Worm (Caenorhabditis elegans) whole organism, early embryonic: ENCODE results near the gene fbf-1.

ENCODE experiments used
- B0310.2 ChIP-seq: sonication (generic microtip); optimal IDR thresholded peaks from 2 replicates; lab custom pipeline; 2016; ENCODE audit warnings: mild to moderate bottlenecking, missing genetic modification characterization, missing compliant biosample characterization
- F13C5.2 ChIP-seq: sonication (generic microtip); optimal IDR thresholded peaks from 2 replicates; lab custom pipeline; 2017; ENCODE audit warnings: mild to moderate bottlenecking, missing genetic modification characterization, inconsistent platforms, missing compliant biosample characterization
- aly-1 ChIP-seq: sonication (generic microtip); optimal IDR thresholded peaks from 2 replicates; lab custom pipeline; 2016; ENCODE audit warnings: missing genetic modification characterization, missing compliant biosample characterization
- ama-1 ChIP-seq: fragments of 150-350 bp; optimal IDR thresholded peaks from 2 replicates; lab custom pipeline; 2014
- ceh-36 ChIP-seq: sonication (generic microtip); optimal IDR thresholded peaks from 2 replicates; lab custom pipeline; 2016; ENCODE audit warnings: missing genetic modification characterization, inconsistent platforms, missing compliant biosample characterization
- ets-7 ChIP-seq: sonication (generic microtip); optimal IDR thresholded peaks from 2 replicates; lab custom pipeline; 2016; ENCODE audit warnings: missing genotype, missing genetic modification characterization, missing compliant biosample characterization
- flt-1 ChIP-seq: fragments of 200-800 bp; sonication (Bioruptor generic); IDR thresholded peaks from 2 replicates; pipeline ENCODE4 v1.3.6; 2022; ENCODE audit warnings: missing genetic modification characterization, missing compliant biosample characterization
- hmg-4 ChIP-seq: fragments of 200-800 bp; sonication (Bioruptor generic); optimal IDR thresholded peaks from 2 replicates; lab custom pipeline; 2018; ENCODE audit warnings: mild to moderate bottlenecking, missing genetic modification characterization, missing compliant biosample characterization
- hnd-1 ChIP-seq: sonication (generic microtip); optimal IDR thresholded peaks from 2 replicates; lab custom pipeline; 2016; ENCODE audit warnings: missing genetic modification characterization, missing compliant biosample characterization
- pes-1 ChIP-seq: fragments of 200-800 bp; sonication (Bioruptor generic); IDR thresholded peaks from 2 replicates; pipeline ENCODE4 v1.3.6; 2022; ENCODE audit warnings: missing genetic modification reagents, missing genetic modification characterization, missing compliant biosample characterization
- sea-1 ChIP-seq: fragments of 200-800 bp; sonication (Bioruptor generic); conservative IDR thresholded peaks from 2 replicates; pipeline ENCODE4 v1.3.6; 2022; ENCODE audit warnings: missing genetic modification characterization, missing compliant biosample characterization
- tbx-11 ChIP-seq: fragments of 200-800 bp; sonication (Bioruptor generic); IDR thresholded peaks from 2 replicates; pipeline ENCODE4 v1.3.6; 2022; ENCODE audit warnings: missing genetic modification characterization, missing compliant biosample characterization
- tbx-37 ChIP-seq: fragments of 200-800 bp; sonication (Bioruptor generic); conservative IDR thresholded peaks from 2 replicates; pipeline ENCODE4 v1.3.6; 2022; ENCODE audit warnings: missing genetic modification reagents, missing genetic modification characterization, missing compliant biosample characterization
- tra-4 ChIP-seq: sonication (generic microtip); optimal IDR thresholded peaks from 2 replicates; lab custom pipeline; 2017; ENCODE audit warnings: missing genetic modification characterization, missing compliant biosample characterization

- TF ChIP-seq pes-1 (GFP tag; lab: Robert Waterston, UW) = no peak
- no peak for TF ChIP-seq ceh-36 (tag; lab: Kevin White, UChicago)
- TF ChIP-seq sea-1 (GFP tag; lab: Robert Waterston, UW) = no peak
- no peak for TF ChIP-seq tbx-11 (GFP tag; lab: Robert Waterston, UW)
- TF ChIP-seq ama-1 (lab: Kevin White, UChicago) = no peak
- no peak for TF ChIP-seq F13C5.2 (tag; lab: Kevin White, UChicago)
- no peak for TF ChIP-seq flt-1
- TF ChIP-seq tbx-37 (GFP tag; lab: Robert Waterston, UW) = no peak
- no peak for TF ChIP-seq aly-1 (tag; lab: Kevin White, UChicago)
- TF ChIP-seq B0310.2 (tag; lab: Kevin White, UChicago) = no peak
- no peak for TF ChIP-seq hmg-4 (GFP tag; lab: Kevin White, UChicago)
- no peak for TF ChIP-seq hnd-1 (tag; lab: Kevin White, UChicago)
- TF ChIP-seq tra-4 = no peak
- TF ChIP-seq ets-7 = no peak
Observed at ce11 chrII:6116701-6117100, 36.1 kb upstream of the fbf-1 start.
